Fruit fly (Drosophila melanogaster) whole organism, wandering third instar larva: ENCODE data around the gene kdn.

Source experiments
- Abd-B ChIP-seq: fragments of >200 bp; optimal IDR thresholded peaks from 2 replicates; lab custom pipeline; 2017; ENCODE audit warnings: missing biosample characterization, missing genetic modification characterization
- CG9705 ChIP-seq: fragments of 200-800 bp; sonication (Bioruptor generic); optimal IDR thresholded peaks from 2 replicates; lab custom pipeline; 2018; ENCODE audit warnings: missing biosample characterization, mild to moderate bottlenecking, missing genetic modification characterization
- Hr78 ChIP-seq: fragments of >200 bp; optimal IDR thresholded peaks from 2 replicates; lab custom pipeline; 2017; ENCODE audit warnings: missing biosample characterization, missing genetic modification characterization
- Hr83 ChIP-seq: fragments of 200-300 bp; sonication (Bioruptor generic); optimal IDR thresholded peaks from 2 replicates; lab custom pipeline; 2016; ENCODE audit warnings: missing biosample characterization, mild to moderate bottlenecking, missing genetic modification characterization, moderate library complexity; ENCODE audit not compliant: poor library complexity, severe bottlenecking
- Mio ChIP-seq: sonication (Bioruptor generic); optimal IDR thresholded peaks from 2 replicates; lab custom pipeline; 2016; ENCODE audit warnings: missing biosample characterization, missing genetic modification characterization
- Myc ChIP-seq: fragments of >200 bp; optimal IDR thresholded peaks from 2 replicates; lab custom pipeline; 2017
- OdsH ChIP-seq: fragments of 200-800 bp; sonication (Bioruptor generic); optimal IDR thresholded peaks from 2 replicates; lab custom pipeline; 2016; ENCODE audit warnings: missing biosample characterization, mild to moderate bottlenecking, missing genetic modification characterization
- dl ChIP-seq, 2 experiments: fragments of 175-275, 200-275 bp in 1 of 2; fragments of 200-275 bp in 1 of 2; sonication (Bioruptor generic); optimal IDR thresholded peaks; lab custom pipeline; 2018; ENCODE audit warnings: mild to moderate bottlenecking in 2 of 2, missing biosample characterization in 2 of 2, missing genetic modification characterization in 2 of 2, moderate library complexity in 2 of 2; ENCODE audit not compliant: partially characterized antibody in 2 of 2, insufficient read depth in 1 of 2
- h ChIP-seq: fragments of 200-800 bp; sonication (Bioruptor generic); optimal IDR thresholded peaks from 3 replicates; lab custom pipeline; 2016; ENCODE audit warnings: missing biosample characterization, mild to moderate bottlenecking, missing genetic modification characterization
- lola ChIP-seq: fragments of >200 bp; optimal IDR thresholded peaks from 2 replicates; lab custom pipeline; 2017; ENCODE audit warnings: missing biosample characterization, missing genetic modification characterization
- pan ChIP-seq: fragments of >200 bp; optimal IDR thresholded peaks from 2 replicates; lab custom pipeline; 2017
- rgr ChIP-seq: fragments of 200-800 bp; sonication (Bioruptor generic); optimal IDR thresholded peaks from 3 replicates; lab custom pipeline; 2016; ENCODE audit warnings: missing biosample characterization, mild to moderate bottlenecking, missing genetic modification characterization
- sv ChIP-seq: fragments of 200-800 bp; sonication (Bioruptor generic); optimal IDR thresholded peaks from 3 replicates; lab custom pipeline; 2016; ENCODE audit warnings: missing biosample characterization, missing genetic modification characterization
- usp ChIP-seq: fragments of >200 bp; optimal IDR thresholded peaks from 2 replicates; lab custom pipeline; 2017; ENCODE audit warnings: missing biosample characterization, missing genetic modification characterization

dm6 chrX:6334945-6335344, 15.5 kb upstream of the kdn start:
- TF ChIP-seq Hr83 (GFP tag; lab: Kevin White, UChicago) (no peak), Hr78 (GFP tag; lab: Kevin White, UChicago) (no peak), lola (no peak), Abd-B (no peak), pan (no peak), rgr (GFP tag; lab: Kevin White, UChicago) (no peak), usp (no peak), h (GFP tag; lab: Kevin White, UChicago) (no peak), Mio (GFP tag; lab: Kevin White, UChicago) (no peak), dl (GFP tag; optimal IDR thresholded peaks at IDR 0.05; lab: Kevin White, UChicago; ENCODE audit: insufficient read depth in 1 of 2, partially characterized antibody in 2 of 2) (no peak), OdsH (GFP tag; lab: Kevin White, UChicago) (no peak), sv (GFP tag; lab: Kevin White, UChicago) (no peak), CG9705 (GFP tag; lab: Kevin White, UChicago) (no peak), Myc (no peak)
